Worm (Caenorhabditis elegans): Measurements from ENCODE around the gene acsd-1.

acsd-1 gene

DNA sequence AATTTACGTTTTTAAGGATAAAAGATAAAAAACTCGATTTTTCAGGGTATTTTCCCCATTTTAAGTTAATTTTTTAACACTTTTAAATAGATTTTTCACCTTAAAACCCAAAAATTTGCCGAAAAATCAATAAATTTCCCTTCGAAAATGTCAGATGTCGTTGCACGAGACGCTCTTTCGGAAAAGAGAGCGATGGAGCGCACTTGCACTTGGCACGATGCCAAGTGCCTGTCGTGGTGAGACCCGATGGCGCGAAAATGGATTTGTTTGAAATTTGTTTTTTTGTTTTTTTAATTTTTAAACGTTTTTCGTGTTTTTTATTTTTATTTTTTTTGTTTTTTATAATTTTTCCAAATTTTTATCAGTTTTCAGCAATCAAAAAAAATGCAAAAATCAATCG lies 35.7 kb upstream of the acsd-1 start, which contains the start of the genes rab-18 and kbp-4 (continued):
- no peak for TF ChIP-seq attf-4 (tag; optimal IDR thresholded peaks at IDR 0.05)
- TF ChIP-seq nhr-28 (tag; optimal IDR thresholded peaks at IDR 0.05): peak; percentile 88
- peak; percentile 96 for TF ChIP-seq lin-13 (GFP tag; optimal IDR thresholded peaks at IDR 0.05)
- peak; percentile 99 for TF ChIP-seq aha-1 (tag)
- no peak for TF ChIP-seq lim-7 (GFP tag; IDR thresholded peaks at IDR 0.05)
- 0 out of 2 replicates have a peak, but pooled peaks have one; percentile 27 for TF ChIP-seq egl-43 (GFP tag; IDR thresholded peaks at IDR 0.05)
- TF ChIP-seq dmd-9 (GFP tag; IDR thresholded peaks at IDR 0.05): 0 out of 2 replicates have a peak, but pooled peaks have one; percentile 39
- no peak for TF ChIP-seq Y5F2A.4 (GFP tag; optimal IDR thresholded peaks at IDR 0.05)
- TF ChIP-seq mes-2 (tag; optimal IDR thresholded peaks at IDR 0.05; ENCODE audit: poor library complexity, severe bottlenecking): peak; percentile 94
- no peak for TF ChIP-seq spr-3 (GFP tag; optimal IDR thresholded peaks at IDR 0.05)
- TF ChIP-seq vab-7 (GFP tag; IDR thresholded peaks at IDR 0.05): peak; percentile 19; the same call in 1 of the 2 replicates
- TF ChIP-seq ctbp-1 (GFP tag; IDR thresholded peaks at IDR 0.05): peak; percentile 77
- peak; percentile 58 for TF ChIP-seq mxl-3 (GFP tag; optimal IDR thresholded peaks at IDR 0.05)
- no peak for TF ChIP-seq mxl-2 (GFP tag; conservative IDR thresholded peaks at IDR 0.05)
- TF ChIP-seq skn-1 (tag; optimal IDR thresholded peaks at IDR 0.05): no peak
- TF ChIP-seq nhr-25 (tag; optimal IDR thresholded peaks at IDR 0.05; ENCODE audit: borderline replicate concordance, insufficient read depth): peak; percentile 67
- no peak for TF ChIP-seq madf-5 (GFP tag; IDR thresholded peaks at IDR 0.05)
- TF ChIP-seq ama-1 (optimal IDR thresholded peaks at IDR 0.05): peak; percentile 68
- no peak for TF ChIP-seq gei-8 (GFP tag; optimal IDR thresholded peaks at IDR 0.05)
- peak; percentile 75 for TF ChIP-seq arid-1 (GFP tag; conservative IDR thresholded peaks at IDR 0.05)
- no peak for TF ChIP-seq ceh-82 (tag; optimal IDR thresholded peaks at IDR 0.05)
- peak; percentile 80 for TF ChIP-seq dmd-6 (GFP tag; IDR thresholded peaks at IDR 0.05)
- TF ChIP-seq unc-39 (tag; optimal IDR thresholded peaks at IDR 0.05): no peak
- TF ChIP-seq php-3 (GFP tag; IDR thresholded peaks at IDR 0.05): no peak
- no peak for TF ChIP-seq set-16 (GFP tag; IDR thresholded peaks at IDR 0.05)
- 0 out of 2 replicates have a peak, but pooled peaks have one; percentile 20 for TF ChIP-seq snpc-1.2 (GFP tag; IDR thresholded peaks at IDR 0.05)
- TF ChIP-seq hlh-30 (tag; optimal IDR thresholded peaks at IDR 0.05; ENCODE audit: insufficient read depth): peak; percentile 100
- TF ChIP-seq F26F4.8 (GFP tag; conservative IDR thresholded peaks at IDR 0.05): no peak
- TF ChIP-seq nhr-76 (tag; optimal IDR thresholded peaks at IDR 0.05): peak; percentile 21
- TF ChIP-seq snpc-4 (tag; optimal IDR thresholded peaks at IDR 0.05): no peak
- peak; percentile 99 for TF ChIP-seq dpl-1 (GFP tag; optimal IDR thresholded peaks at IDR 0.05)
- TF ChIP-seq unc-130 (GFP tag; optimal IDR thresholded peaks at IDR 0.05): peak; percentile 90
- TF ChIP-seq hif-1 (tag; optimal IDR thresholded peaks at IDR 0.05): peak in 1 of 2 experiments; percentile 71
- TF ChIP-seq nhr-48 (tag; optimal IDR thresholded peaks at IDR 0.05): no peak
- TF ChIP-seq F10B5.3 (tag; optimal IDR thresholded peaks at IDR 0.05): peak; percentile 13
- no peak for TF ChIP-seq zag-1 (tag; optimal IDR thresholded peaks at IDR 0.05)
- TF ChIP-seq ceh-28 (tag; optimal IDR thresholded peaks at IDR 0.05): peak; percentile 41
- TF ChIP-seq ceh-20 (GFP tag; IDR thresholded peaks at IDR 0.05): peak; percentile 84
- peak; percentile 38 for TF ChIP-seq pqm-1 (tag; optimal IDR thresholded peaks at IDR 0.05)
- no peak for TF ChIP-seq nhr-237 (tag; optimal IDR thresholded peaks at IDR 0.05)
- TF ChIP-seq daf-19 (GFP tag; conservative IDR thresholded peaks at IDR 0.05): no peak
- TF ChIP-seq tra-1 (GFP tag; IDR thresholded peaks at IDR 0.05): no peak; the same call in 1 of the 2 replicates
- TF ChIP-seq dmd-8 (GFP tag; IDR thresholded peaks at IDR 0.05): no peak
- no peak for TF ChIP-seq daf-12 (tag; optimal IDR thresholded peaks at IDR 0.05)
- TF ChIP-seq lsy-2 (tag; optimal IDR thresholded peaks at IDR 0.05): peak; percentile 85 to 97
- TF ChIP-seq zip-11 (GFP tag; IDR thresholded peaks at IDR 0.05): no peak
- TF ChIP-seq zfp-3 (GFP tag; conservative IDR thresholded peaks at IDR 0.05): no peak; the same call in 1 of the 2 replicates
- TF ChIP-seq lin-29 (GFP tag; IDR thresholded peaks at IDR 0.05): no peak
- no peak for TF ChIP-seq sdz-12 (GFP tag; optimal IDR thresholded peaks at IDR 0.05)
- no peak for TF ChIP-seq ceh-32 (tag; optimal IDR thresholded peaks at IDR 0.05; ENCODE audit: poor library complexity)
- TF ChIP-seq jun-1 (tag; optimal IDR thresholded peaks at IDR 0.05): no peak

All from whole organism, L4 larva.